Worm (Caenorhabditis elegans): ENCODE data around the gene cyy-1.

DNA sequence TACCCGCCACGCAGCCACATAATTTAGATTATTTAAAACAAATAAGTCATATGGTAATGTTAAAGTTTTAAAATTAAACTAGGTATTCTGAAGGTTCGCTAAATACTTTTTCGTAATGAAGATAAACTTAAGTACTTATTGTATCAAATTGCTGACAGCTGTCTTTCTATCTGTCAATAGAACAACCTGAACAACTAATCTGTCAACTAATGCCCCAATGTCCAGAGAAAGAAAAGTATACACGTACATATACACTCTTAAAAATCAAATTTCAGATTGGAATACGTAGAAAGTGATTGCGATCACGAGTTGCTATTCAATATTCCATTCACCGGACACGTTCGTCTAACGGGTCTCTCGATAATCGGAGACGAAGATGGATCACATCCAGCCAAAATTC is 5.1 kb downstream of the cyy-1 start:
- TF ChIP-seq pag-3 (tag; optimal IDR thresholded peaks at IDR 0.05; ENCODE audit: borderline replicate concordance) (no peak), hlh-15 (tag; optimal IDR thresholded peaks at IDR 0.05) (no peak), unc-86 (tag; optimal IDR thresholded peaks at IDR 0.05) (no peak), dmd-4 (tag; optimal IDR thresholded peaks at IDR 0.05; ENCODE audit: borderline replicate concordance) (no peak), unc-55 (GFP tag; optimal IDR thresholded peaks at IDR 0.05) (peak; percentile 30), ceh-19 (GFP tag; optimal IDR thresholded peaks at IDR 0.05) (no peak), K09A11.1 (tag; optimal IDR thresholded peaks at IDR 0.05; ENCODE audit: insufficient read depth) (no peak), ceh-22 (tag; optimal IDR thresholded peaks at IDR 0.05) (no peak), Y22D7AL.16 (tag; optimal IDR thresholded peaks at IDR 0.05) (no peak)

Measured in whole organism, late embryonic.